Fruit fly (Drosophila melanogaster): ENCODE measurements around the gene CCT7.

The CCT7 gene

dm6 chr3R:8823761-8824499 lies 22.6 kb downstream of the CCT7 start, which contains the start of the genes IscU and CG8379:
Gene IscU, minus strand, starts transcription at chr3R:8824177.
Gene CG8379, plus strand, starts transcription at chr3R:8824411.
- TF ChIP-seq Sp1 (GFP tag; optimal IDR thresholded peaks at IDR 0.05) (no peak), sage (GFP tag; optimal IDR thresholded peaks at IDR 0.05) (peak; percentile 38), Rel (GFP tag; optimal IDR thresholded peaks at IDR 0.05) (peak; percentile 3), Rel (tag; optimal IDR thresholded peaks at IDR 0.05) (no peak), sv (GFP tag; optimal IDR thresholded peaks at IDR 0.05) (no peak), OdsH (GFP tag; optimal IDR thresholded peaks at IDR 0.05) (no peak), pan (optimal IDR thresholded peaks at IDR 0.05) (no peak), Myc (optimal IDR thresholded peaks at IDR 0.05) (peak; percentile 9)

DNA sequence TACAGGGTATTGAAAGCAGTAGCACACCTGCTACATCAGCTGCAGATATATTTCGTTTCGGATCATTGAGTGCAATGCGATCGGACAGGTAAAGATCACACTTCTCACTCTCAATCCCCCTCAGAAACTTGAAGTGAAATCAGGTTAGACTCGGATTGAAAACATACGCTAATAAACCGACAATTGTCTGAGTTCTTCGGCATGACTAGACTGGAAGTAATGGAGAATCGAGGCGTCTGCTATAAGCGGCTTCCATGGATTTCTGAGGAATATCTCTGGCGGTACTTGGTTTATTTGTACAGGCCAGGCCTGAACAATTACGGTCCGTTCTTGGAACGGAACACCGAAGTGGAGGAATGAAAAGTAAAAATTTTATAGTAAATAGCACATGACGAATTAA lies 39.7 kb downstream of the CCT7 start:
- TF ChIP-seq GATAd (GFP tag; optimal IDR thresholded peaks at IDR 0.05) = no peak
- TF ChIP-seq Hr83 (GFP tag; optimal IDR thresholded peaks at IDR 0.05; ENCODE audit: poor library complexity, severe bottlenecking) = no peak
- no peak for TF ChIP-seq psq (GFP tag; optimal IDR thresholded peaks at IDR 0.05)
- TF ChIP-seq h (GFP tag; optimal IDR thresholded peaks at IDR 0.05) = no peak

dm6 chr3R:8841533-8841932 lies 40.2 kb downstream of the CCT7 start:
- TF ChIP-seq dsf (GFP tag; optimal IDR thresholded peaks at IDR 0.05; ENCODE audit: borderline replicate concordance) (no peak), GATAd (GFP tag; optimal IDR thresholded peaks at IDR 0.05) (no peak), Dif (GFP tag; optimal IDR thresholded peaks at IDR 0.05; ENCODE audit: partially characterized antibody) (no peak), Rel (GFP tag; optimal IDR thresholded peaks at IDR 0.05) (no peak), Rel (tag; optimal IDR thresholded peaks at IDR 0.05) (no peak), Hr83 (GFP tag; optimal IDR thresholded peaks at IDR 0.05; ENCODE audit: poor library complexity, severe bottlenecking) (no peak), Dfd (GFP tag; optimal IDR thresholded peaks at IDR 0.05) (no peak), Hr78 (GFP tag; optimal IDR thresholded peaks at IDR 0.05) (no peak), woc (GFP tag; optimal IDR thresholded peaks at IDR 0.05) (no peak), fru (GFP tag; optimal IDR thresholded peaks at IDR 0.05) (no peak), rgr (GFP tag; optimal IDR thresholded peaks at IDR 0.05) (no peak), Jra (GFP tag; optimal IDR thresholded peaks at IDR 0.05) (no peak), lola (GFP tag; optimal IDR thresholded peaks at IDR 0.05) (no peak), Myc (optimal IDR thresholded peaks at IDR 0.05) (no peak), ey (GFP tag; optimal IDR thresholded peaks at IDR 0.05) (no peak), brk (GFP tag; optimal IDR thresholded peaks at IDR 0.05) (no peak), sv (GFP tag; optimal IDR thresholded peaks at IDR 0.05) (no peak), N (GFP tag; optimal IDR thresholded peaks at IDR 0.05) (no peak)

- TF ChIP-seq tai (GFP tag; optimal IDR thresholded peaks at IDR 0.05) (no peak), Dif (GFP tag; optimal IDR thresholded peaks at IDR 0.05; ENCODE audit: partially characterized antibody) (no peak), Abd-B (GFP tag; optimal IDR thresholded peaks at IDR 0.05) (no peak), brk (GFP tag; optimal IDR thresholded peaks at IDR 0.05) (no peak), foxo (GFP tag; optimal IDR thresholded peaks at IDR 0.05) (no peak), ey (GFP tag; optimal IDR thresholded peaks at IDR 0.05) (no peak), jim (GFP tag; optimal IDR thresholded peaks at IDR 0.05) (no peak), Hr83 (GFP tag; optimal IDR thresholded peaks at IDR 0.05; ENCODE audit: poor library complexity, severe bottlenecking) (no peak), OdsH (GFP tag; optimal IDR thresholded peaks at IDR 0.05) (no peak), Dfd (GFP tag; optimal IDR thresholded peaks at IDR 0.05) (no peak), CG32264 (GFP tag; optimal IDR thresholded peaks at IDR 0.05) (no peak), CrebA (GFP tag; optimal IDR thresholded peaks at IDR 0.05; ENCODE audit: borderline replicate concordance) (no peak), HLH106 (tag; optimal IDR thresholded peaks at IDR 0.05) (no peak), dmrt93B (GFP tag; optimal IDR thresholded peaks at IDR 0.05) (no peak)
Observed at dm6 chr3R:8843942-8844637, 42.7 kb downstream of the CCT7 start.

DNA sequence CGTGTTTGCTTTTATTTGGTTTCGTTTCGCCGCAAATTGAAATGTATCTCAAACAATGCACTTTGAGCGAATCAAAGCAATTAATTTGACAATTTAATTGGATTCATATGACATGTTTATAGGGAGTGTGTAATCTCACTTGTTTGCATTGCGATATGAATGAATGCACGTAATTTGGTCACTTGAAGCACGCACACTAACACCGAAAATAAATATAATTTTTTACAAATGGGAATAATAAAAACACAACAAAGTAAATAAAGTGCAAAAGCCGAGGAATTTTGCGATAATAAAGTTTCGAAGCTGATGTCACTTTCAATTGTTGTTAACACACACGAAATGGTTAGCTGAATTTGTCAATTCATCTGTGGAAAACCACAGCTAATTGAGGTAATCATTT lies 43.6 kb downstream of the CCT7 start:
- no peak for TF ChIP-seq Hr83 (GFP tag; optimal IDR thresholded peaks at IDR 0.05; ENCODE audit: poor library complexity, severe bottlenecking)
- TF ChIP-seq Abd-B (GFP tag; optimal IDR thresholded peaks at IDR 0.05) = no peak
- TF ChIP-seq Mio (GFP tag; optimal IDR thresholded peaks at IDR 0.05) = no peak
- no peak for TF ChIP-seq ey (GFP tag; optimal IDR thresholded peaks at IDR 0.05)
- no peak for TF ChIP-seq psq (GFP tag; optimal IDR thresholded peaks at IDR 0.05)
- no peak for TF ChIP-seq dsf (GFP tag; optimal IDR thresholded peaks at IDR 0.05; ENCODE audit: borderline replicate concordance)
- no peak for TF ChIP-seq h (GFP tag; optimal IDR thresholded peaks at IDR 0.05)
- no peak for TF ChIP-seq Dif (GFP tag; optimal IDR thresholded peaks at IDR 0.05; ENCODE audit: partially characterized antibody)
- no peak for TF ChIP-seq N (GFP tag; optimal IDR thresholded peaks at IDR 0.05)
- no peak for TF ChIP-seq usp (GFP tag; optimal IDR thresholded peaks at IDR 0.05)
- TF ChIP-seq CG32264 (GFP tag; optimal IDR thresholded peaks at IDR 0.05) = peak; percentile 8
- no peak for TF ChIP-seq dl (GFP tag; optimal IDR thresholded peaks at IDR 0.05; ENCODE audit: insufficient read depth in 1 of 2, partially characterized antibody in 2 of 2)
- TF ChIP-seq Dfd (GFP tag; optimal IDR thresholded peaks at IDR 0.05) = no peak
- peak; percentile 27 for TF ChIP-seq tai (GFP tag; optimal IDR thresholded peaks at IDR 0.05)
- no peak for TF ChIP-seq GATAd (GFP tag; optimal IDR thresholded peaks at IDR 0.05)
- TF ChIP-seq sage (GFP tag; optimal IDR thresholded peaks at IDR 0.05) = peak; percentile 40
- TF ChIP-seq brk (GFP tag; optimal IDR thresholded peaks at IDR 0.05) = no peak
- TF ChIP-seq woc (GFP tag; optimal IDR thresholded peaks at IDR 0.05) = no peak
- TF ChIP-seq lola (GFP tag; optimal IDR thresholded peaks at IDR 0.05) = no peak
- TF ChIP-seq Hr78 (GFP tag; optimal IDR thresholded peaks at IDR 0.05) = no peak
- TF ChIP-seq Hnf4 (GFP tag; optimal IDR thresholded peaks at IDR 0.05) = peak; percentile 13
- TF ChIP-seq rgr (GFP tag; optimal IDR thresholded peaks at IDR 0.05) = no peak
